Worm (Caenorhabditis elegans) whole organism, L4 larva: ENCODE results near the gene fbxb-75.

Experiments
- D1046.2 ChIP-seq: fragments of 200-800 bp; sonication (Bioruptor generic); IDR thresholded peaks from 2 replicates; pipeline ENCODE4 v1.3.6; 2022; ENCODE audit warnings: missing genetic modification characterization, missing compliant biosample characterization
- F10B5.3 ChIP-seq: sonication (generic microtip); optimal IDR thresholded peaks from 2 replicates; lab custom pipeline; 2016; ENCODE audit warnings: mild to moderate bottlenecking, missing genetic modification characterization, missing compliant biosample characterization
- F26F4.8 ChIP-seq: fragments of 200-800 bp; sonication (Bioruptor generic); conservative IDR thresholded peaks from 2 replicates; pipeline ENCODE4 v1.3.6; 2022; ENCODE audit warnings: missing genetic modification characterization, missing compliant biosample characterization
- F49E8.2 ChIP-seq: sonication (generic microtip); optimal IDR thresholded peaks from 2 replicates; lab custom pipeline; 2016; ENCODE audit warnings: missing compliant biosample characterization, mild to moderate bottlenecking, missing genetic modification characterization, borderline replicate concordance
- Y48G9A.11 ChIP-seq: fragments of 200-800 bp; sonication (Bioruptor generic); IDR thresholded peaks from 2 replicates; pipeline ENCODE4 v1.3.6; 2022; ENCODE audit warnings: missing genetic modification reagents, missing genetic modification characterization, missing compliant biosample characterization
- Y5F2A.4 ChIP-seq: fragments of 200-800 bp; sonication (Bioruptor generic); optimal IDR thresholded peaks from 2 replicates; lab custom pipeline; 2018; ENCODE audit warnings: mild to moderate bottlenecking, missing genetic modification characterization, missing compliant biosample characterization
- Y75B8A.6 ChIP-seq: fragments of 200-800 bp; sonication (Bioruptor generic); IDR thresholded peaks from 2 replicates; pipeline ENCODE4 v1.3.6; 2022; ENCODE audit warnings: missing genetic modification reagents, missing genetic modification characterization, missing compliant biosample characterization
- aly-2 ChIP-seq: sonication (generic microtip); optimal IDR thresholded peaks from 2 replicates; lab custom pipeline; 2018; ENCODE audit warnings: missing biosample characterization, missing genetic modification characterization
- arid-1 ChIP-seq: fragments of 200-800 bp; sonication (Bioruptor generic); conservative IDR thresholded peaks from 2 replicates; pipeline ENCODE4 v1.3.6; 2022; ENCODE audit warnings: missing genetic modification reagents, missing genetic modification characterization, missing compliant biosample characterization
- attf-4 ChIP-seq: sonication (generic microtip); optimal IDR thresholded peaks from 3 replicates; lab custom pipeline; 2017; ENCODE audit warnings: missing biosample characterization, missing genetic modification characterization
- ceh-20 ChIP-seq: fragments of 200-800 bp; sonication (Bioruptor generic); IDR thresholded peaks from 2 replicates; pipeline ENCODE4 v1.3.6; 2022; ENCODE audit warnings: missing genetic modification reagents, missing genetic modification characterization, missing compliant biosample characterization
- ceh-28 ChIP-seq: fragments of 150-350 bp; optimal IDR thresholded peaks from 2 replicates; lab custom pipeline; 2014; ENCODE audit warnings: missing biosample characterization, missing genetic modification reagents, missing genetic modification characterization
- ceh-62 ChIP-seq: sonication (generic microtip); optimal IDR thresholded peaks from 2 replicates; lab custom pipeline; 2017; ENCODE audit warnings: missing biosample characterization, missing genetic modification characterization
- ces-1 ChIP-seq: fragments of 150-350 bp; sonication (generic microtip); optimal IDR thresholded peaks from 4 replicates; lab custom pipeline; 2014; ENCODE audit warnings: missing biosample characterization, missing genetic modification reagents, missing genetic modification characterization
- cey-2 ChIP-seq: sonication (generic microtip); optimal IDR thresholded peaks from 3 replicates; lab custom pipeline; 2017; ENCODE audit warnings: missing genetic modification characterization, mild to moderate bottlenecking, missing compliant biosample characterization, antibody characterized with exemption, borderline replicate concordance; ENCODE audit not compliant: insufficient read depth
- ctbp-1 ChIP-seq: fragments of 200-800 bp; sonication (Bioruptor generic); IDR thresholded peaks from 2 replicates; pipeline ENCODE4 v1.3.6; 2022; ENCODE audit warnings: missing genetic modification reagents, missing genetic modification characterization, missing compliant biosample characterization
- daf-8 ChIP-seq: fragments of 200-800 bp; sonication (Bioruptor generic); IDR thresholded peaks from 2 replicates; pipeline ENCODE4 v1.3.6; 2022; ENCODE audit warnings: missing genetic modification characterization, missing compliant biosample characterization
- dmd-6 ChIP-seq: fragments of 200-800 bp; sonication (Bioruptor generic); IDR thresholded peaks from 2 replicates; pipeline ENCODE4 v1.3.6; 2022; ENCODE audit warnings: missing genetic modification reagents, missing genetic modification characterization, missing compliant biosample characterization
- dmd-9 ChIP-seq: fragments of 200-800 bp; sonication (Bioruptor generic); IDR thresholded peaks from 2 replicates; pipeline ENCODE4 v1.3.6; 2022; ENCODE audit warnings: missing genetic modification reagents, missing genetic modification characterization, missing compliant biosample characterization
- dpl-1 ChIP-seq: fragments of 150-350 bp; optimal IDR thresholded peaks from 2 replicates; lab custom pipeline; 2014; ENCODE audit warnings: missing biosample characterization, missing genetic modification reagents, missing genetic modification characterization
- fkh-10 ChIP-seq: fragments of 150-350 bp; optimal IDR thresholded peaks from 2 replicates; lab custom pipeline; 2014; ENCODE audit warnings: missing biosample characterization, missing genetic modification reagents, missing genetic modification characterization
- fos-1 ChIP-seq: fragments of 150-350 bp; optimal IDR thresholded peaks from 2 replicates; lab custom pipeline; 2014; ENCODE audit warnings: missing biosample characterization, missing genetic modification characterization
- hif-1 ChIP-seq, 2 experiments: sonication (generic microtip); optimal IDR thresholded peaks; 2 replicates each; lab custom pipeline; 2016 to 2017; ENCODE audit warnings: missing compliant biosample characterization in 2 of 2, missing genetic modification characterization in 2 of 2, missing genetic modification reagents in 2 of 2, missing genotype in 2 of 2, mild to moderate bottlenecking in 1 of 2
- hlh-11 ChIP-seq: fragments of 200-800 bp; sonication (Bioruptor generic); optimal IDR thresholded peaks from 2 replicates; lab custom pipeline; 2018; ENCODE audit warnings: mild to moderate bottlenecking, missing genetic modification characterization, missing compliant biosample characterization
- hmg-1.1 ChIP-seq: fragments of 200-800 bp; sonication (Bioruptor generic); IDR thresholded peaks from 2 replicates; pipeline ENCODE4 v1.3.6; 2022; ENCODE audit warnings: missing genetic modification reagents, missing genetic modification characterization, missing compliant biosample characterization
- lin-38 ChIP-seq: fragments of 200-800 bp; sonication (Bioruptor generic); IDR thresholded peaks from 2 replicates; pipeline ENCODE4 v1.3.6; 2022; ENCODE audit warnings: missing genetic modification reagents, missing genetic modification characterization, missing compliant biosample characterization
- lir-3 ChIP-seq: sonication (generic microtip); optimal IDR thresholded peaks from 2 replicates; lab custom pipeline; 2016; ENCODE audit warnings: mild to moderate bottlenecking, missing genetic modification characterization, missing compliant biosample characterization
- lsy-2 ChIP-seq, 2 experiments: fragments of 150-350 bp in 1 of 2; sonication (generic microtip) in 1 of 2; optimal IDR thresholded peaks; 2 replicates each; lab custom pipeline; 2014 to 2017; ENCODE audit warnings: missing biosample characterization in 2 of 2, missing genetic modification characterization in 2 of 2
- mdl-1 ChIP-seq, 2 experiments: fragments of 150-350 bp in 1 of 2; sonication (generic microtip) in 1 of 2; optimal IDR thresholded peaks; 2 replicates each; lab custom pipeline; 2014 to 2017; ENCODE audit warnings: missing biosample characterization in 2 of 2, missing genetic modification characterization in 2 of 2
- mes-2 ChIP-seq: sonication (generic microtip); optimal IDR thresholded peaks from 2 replicates; lab custom pipeline; 2016; ENCODE audit warnings: missing genotype, mild to moderate bottlenecking, missing genetic modification characterization, missing compliant biosample characterization; ENCODE audit not compliant: poor library complexity, severe bottlenecking
- mxl-2 ChIP-seq: fragments of 200-800 bp; sonication (Bioruptor generic); conservative IDR thresholded peaks from 2 replicates; pipeline ENCODE4 v1.3.6; 2022; ENCODE audit warnings: missing genetic modification reagents, missing genetic modification characterization, missing compliant biosample characterization
- nhr-10 ChIP-seq: fragments of 150-350 bp; optimal IDR thresholded peaks from 2 replicates; lab custom pipeline; 2014; ENCODE audit warnings: missing biosample characterization, missing genetic modification characterization
- nhr-42 ChIP-seq: fragments of 200-800 bp; sonication (Bioruptor generic); IDR thresholded peaks from 2 replicates; pipeline ENCODE4 v1.3.6; 2022; ENCODE audit warnings: missing genetic modification characterization, missing compliant biosample characterization
- nhr-76 ChIP-seq: fragments of 150-350 bp; optimal IDR thresholded peaks from 2 replicates; lab custom pipeline; 2014; ENCODE audit warnings: missing biosample characterization, missing genetic modification characterization
- pha-4 ChIP-seq, 2 experiments: fragments of 150-350 bp in 1 of 2; fragments of 200-800 bp in 1 of 2; sonication (Bioruptor generic) in 1 of 2; IDR thresholded peaks in 1 of 2; optimal IDR thresholded peaks in 1 of 2; 2 replicates each; pipeline versions ENCODE4 v1.3.6 to Lab custom; 2014 to 2022; ENCODE audit warnings: missing genetic modification characterization in 2 of 2, missing genetic modification reagents in 2 of 2, missing biosample characterization in 1 of 2, missing compliant biosample characterization in 1 of 2
- rbr-2 ChIP-seq: sonication (generic microtip); optimal IDR thresholded peaks from 2 replicates; lab custom pipeline; 2016; ENCODE audit warnings: missing genotype, missing genetic modification characterization, missing compliant biosample characterization
- sdz-12 ChIP-seq: fragments of 200-800 bp; sonication (Bioruptor generic); optimal IDR thresholded peaks from 2 replicates; lab custom pipeline; 2018; ENCODE audit warnings: mild to moderate bottlenecking, missing genetic modification characterization, missing compliant biosample characterization
- skn-1 ChIP-seq: fragments of 150-350 bp; optimal IDR thresholded peaks from 2 replicates; lab custom pipeline; 2014; ENCODE audit warnings: missing biosample characterization, missing genetic modification characterization
- snpc-1.2 ChIP-seq: fragments of 200-800 bp; sonication (Bioruptor generic); IDR thresholded peaks from 2 replicates; pipeline ENCODE4 v1.3.6; 2022; ENCODE audit warnings: missing genetic modification reagents, missing genetic modification characterization, missing compliant biosample characterization
- snpc-4 ChIP-seq: fragments of 150-350 bp; optimal IDR thresholded peaks from 2 replicates; lab custom pipeline; 2014; ENCODE audit warnings: missing biosample characterization, missing genetic modification characterization
- tag-97 ChIP-seq: fragments of 200-800 bp; sonication (Bioruptor generic); IDR thresholded peaks from 2 replicates; pipeline ENCODE4 v1.3.6; 2022; ENCODE audit warnings: missing genetic modification characterization, missing compliant biosample characterization
- tra-1 ChIP-seq: fragments of 200-800 bp; sonication (Bioruptor generic); IDR thresholded peaks from 2 replicates; pipeline ENCODE4 v1.3.6; 2022; ENCODE audit warnings: missing genetic modification reagents, missing genetic modification characterization, missing compliant biosample characterization
- unc-130 ChIP-seq: sonication (generic microtip); optimal IDR thresholded peaks from 2 replicates; lab custom pipeline; 2016; ENCODE audit warnings: missing genetic modification reagents, missing genetic modification characterization, missing compliant biosample characterization
- unc-39 ChIP-seq: sonication (generic microtip); optimal IDR thresholded peaks from 2 replicates; lab custom pipeline; 2017; ENCODE audit warnings: missing biosample characterization, missing genetic modification characterization
- vab-7 ChIP-seq: fragments of 200-800 bp; sonication (Bioruptor generic); IDR thresholded peaks from 2 replicates; pipeline ENCODE4 v1.3.6; 2022; ENCODE audit warnings: missing genetic modification reagents, missing genetic modification characterization, missing compliant biosample characterization
- zfp-2 ChIP-seq: sonication (generic microtip); optimal IDR thresholded peaks from 2 replicates; lab custom pipeline; 2016; ENCODE audit warnings: mild to moderate bottlenecking, missing genetic modification characterization, missing compliant biosample characterization
- zfp-3 ChIP-seq: fragments of 200-800 bp; sonication (Bioruptor generic); conservative IDR thresholded peaks from 2 replicates; pipeline ENCODE4 v1.3.6; 2022; ENCODE audit warnings: missing genetic modification reagents, missing genetic modification characterization, missing compliant biosample characterization
- zip-11 ChIP-seq: fragments of 200-800 bp; sonication (Bioruptor generic); IDR thresholded peaks from 2 replicates; pipeline ENCODE4 v1.3.6; 2022; ENCODE audit warnings: missing genetic modification characterization, missing compliant biosample characterization
- ztf-7 ChIP-seq: fragments of 150-350 bp; optimal IDR thresholded peaks from 2 replicates; lab custom pipeline; 2014; ENCODE audit warnings: missing biosample characterization, missing genetic modification characterization

Gene fbxb-75

ce11 chrIV:4445711-4446290 lies 4.8 kb upstream of the fbxb-75 start, which contains the start of the genes wapl-1 and htz-1 (continued):
- no peak for TF ChIP-seq snpc-4
- TF ChIP-seq hmg-1.1 (GFP tag; lab: Robert Waterston, UW) = peak; percentile 88
- TF ChIP-seq F10B5.3 = peak; percentile 67
- no peak for TF ChIP-seq daf-8 (GFP tag; lab: Robert Waterston, UW)
- 0 out of 2 replicates have a peak, but pooled peaks have one; percentile 13 for TF ChIP-seq mxl-2 (GFP tag; lab: Robert Waterston, UW)
- TF ChIP-seq mdl-1 (tag; optimal IDR thresholded peaks at IDR 0.05; lab: Kevin White, UChicago) = peak in 1 of 2 experiments; percentile 81
- peak; percentile 98 for TF ChIP-seq dpl-1
- no peak for TF ChIP-seq cey-2 (tag; lab: Kevin White, UChicago)
- peak; percentile 97 for TF ChIP-seq zfp-2 (tag; lab: Kevin White, UChicago)
- TF ChIP-seq sdz-12 (GFP tag; lab: Kevin White, UChicago) = no peak
- no peak for TF ChIP-seq aly-2 (tag; lab: Kevin White, UChicago)
- peak; percentile 38 for TF ChIP-seq F49E8.2 (tag; lab: Kevin White, UChicago)
- peak; percentile 45; the same call in 1 of the 2 replicates for TF ChIP-seq tra-1 (GFP tag; lab: Robert Waterston, UW)
- peak; percentile 87 for TF ChIP-seq arid-1 (GFP tag; lab: Robert Waterston, UW)
- TF ChIP-seq rbr-2 (tag; lab: Kevin White, UChicago) = peak; percentile 94
- no peak for TF ChIP-seq nhr-10
- TF ChIP-seq ces-1 = peak; percentile 59
- no peak for TF ChIP-seq fos-1 (tag; lab: Kevin White, UChicago)
- TF ChIP-seq nhr-42 (GFP tag; lab: Robert Waterston, UW) = peak; percentile 89
- TF ChIP-seq unc-39 (tag; lab: Kevin White, UChicago) = no peak
- no peak for TF ChIP-seq tag-97 (GFP tag; lab: Robert Waterston, UW)
- TF ChIP-seq zfp-3 = peak; percentile 80
- TF ChIP-seq lin-38 = peak; percentile 91
- TF ChIP-seq lir-3 (tag; lab: Kevin White, UChicago) = no peak
- peak; percentile 38 to 91 for TF ChIP-seq hif-1 (tag; optimal IDR thresholded peaks at IDR 0.05; lab: Kevin White, UChicago)
- TF ChIP-seq snpc-1.2 (GFP tag; lab: Robert Waterston, UW) = peak; percentile 72
- peak; percentile 95 for TF ChIP-seq mes-2
- TF ChIP-seq D1046.2 (GFP tag; lab: Robert Waterston, UW) = peak; percentile 83; the same call in 1 of the 2 replicates
- peak; percentile 92 for TF ChIP-seq dmd-6 (GFP tag; lab: Robert Waterston, UW)
- peak; percentile 98 to 99 for TF ChIP-seq lsy-2 (tag; optimal IDR thresholded peaks at IDR 0.05; lab: Kevin White, UChicago)
- TF ChIP-seq ctbp-1 (GFP tag; lab: Robert Waterston, UW) = peak; percentile 84
- no peak for TF ChIP-seq nhr-76 (tag; lab: Kevin White, UChicago)
- TF ChIP-seq F26F4.8 = no peak
- no peak for TF ChIP-seq attf-4 (tag; lab: Kevin White, UChicago)
- TF ChIP-seq dmd-9 = peak; percentile 88
- no peak for TF ChIP-seq Y5F2A.4
- 0 out of 2 replicates have a peak, but pooled peaks have one; percentile 34 for TF ChIP-seq Y48G9A.11 (GFP tag; lab: Robert Waterston, UW)
- TF ChIP-seq vab-7 (GFP tag; lab: Robert Waterston, UW) = peak; percentile 52; the same call in 1 of the 2 replicates
- TF ChIP-seq ztf-7 (tag; lab: Kevin White, UChicago) = no peak
- 0 out of 2 replicates have a peak, but pooled peaks have one; percentile 35 for TF ChIP-seq Y75B8A.6
- TF ChIP-seq ceh-20 (GFP tag; lab: Robert Waterston, UW) = peak; percentile 93
- TF ChIP-seq ceh-28 = peak; percentile 18
- TF ChIP-seq pha-4 (GFP tag; IDR thresholded peaks at IDR 0.05; lab: Robert Waterston, UW) = peak; percentile 88; the same call in 1 of the 2 replicates
- peak; percentile 46 for TF ChIP-seq pha-4 (tag; optimal IDR thresholded peaks at IDR 0.05; lab: Kevin White, UChicago)
- TF ChIP-seq fkh-10 (GFP tag; lab: Kevin White, UChicago) = peak; percentile 96
- peak; percentile 92 for TF ChIP-seq hlh-11 (tag; lab: Kevin White, UChicago)
- peak; percentile 84 for TF ChIP-seq unc-130
- TF ChIP-seq zip-11 (GFP tag; lab: Robert Waterston, UW) = no peak
- no peak for TF ChIP-seq skn-1 (tag; lab: Kevin White, UChicago)
- no peak for TF ChIP-seq ceh-62 (tag; lab: Kevin White, UChicago)
